Fruit fly (Drosophila melanogaster) whole organism: ENCODE data around the gene Elp6.
A peak's percentile ranks its signal among the peaks of the same experiment; 100 is the strongest.

Source experiments
- CG8478 ChIP-seq: fragments of >200 bp; optimal IDR thresholded peaks from 2 replicates; lab custom pipeline; 2018; ENCODE audit warnings: inconsistent platforms
- Dll ChIP-seq: fragments of >200 bp; optimal IDR thresholded peaks from 2 replicates; lab custom pipeline; 2017
- EcR ChIP-seq, 2 experiments: fragments of >200 bp; optimal IDR thresholded peaks; 2 replicates each; lab custom pipeline; 2017; ENCODE audit warnings: missing biosample characterization in 2 of 2, missing genetic modification characterization in 2 of 2, missing genetic modification reagents in 2 of 2
- pan ChIP-seq: fragments of >200 bp; optimal IDR thresholded peaks from 2 replicates; lab custom pipeline; 2017
- psq ChIP-seq: fragments of >200 bp; optimal IDR thresholded peaks from 2 replicates; lab custom pipeline; 2017
- usp ChIP-seq: fragments of >200 bp; optimal IDR thresholded peaks from 2 replicates; lab custom pipeline; 2017; ENCODE audit warnings: missing biosample characterization, missing genetic modification characterization, mixed read lengths

The Elp6 gene

dm6 chr3R:13395133-13395532 is 28.4 kb upstream of the Elp6 start, which contains the start of gene CCHa2:
TSS of gene CCHa2 (minus strand) at chr3R:13395197.
- TF ChIP-seq CG8478 = no peak
- TF ChIP-seq EcR (GFP tag; optimal IDR thresholded peaks at IDR 0.05; lab: Kevin White, UChicago) = no peak
- no peak for TF ChIP-seq Dll (lab: Kevin White, UChicago)
- TF ChIP-seq usp (GFP tag; lab: Kevin White, UChicago) = no peak
- TF ChIP-seq pan (lab: Kevin White, UChicago) = no peak
- TF ChIP-seq psq (lab: Kevin White, UChicago) = no peak

dm6 chr3R:13393009-13393408 is 26.3 kb upstream of the Elp6 start:
- TF ChIP-seq psq (lab: Kevin White, UChicago) = no peak

dm6 chr3R:13390490-13390889 is 23.8 kb upstream of the Elp6 start:
- TF ChIP-seq usp (GFP tag; lab: Kevin White, UChicago) (no peak), pan (lab: Kevin White, UChicago) (no peak)

- TF ChIP-seq EcR (GFP tag; optimal IDR thresholded peaks at IDR 0.05; lab: Kevin White, UChicago) (no peak), usp (GFP tag; lab: Kevin White, UChicago) (no peak), CG8478 (no peak), psq (lab: Kevin White, UChicago) (no peak), pan (lab: Kevin White, UChicago) (no peak), Dll (lab: Kevin White, UChicago) (no peak)
Measured at dm6 chr3R:13388160-13388870, 21.6 kb upstream of the Elp6 start, which contains the start of gene CG9799. TSS of gene CG9799 (minus strand) at chr3R:13388709.

- TF ChIP-seq pan (lab: Kevin White, UChicago) = no peak
- TF ChIP-seq psq (lab: Kevin White, UChicago) = no peak
- TF ChIP-seq Dll (lab: Kevin White, UChicago) = no peak
- no peak for TF ChIP-seq EcR (GFP tag; optimal IDR thresholded peaks at IDR 0.05; lab: Kevin White, UChicago)
- no peak for TF ChIP-seq CG8478
- no peak for TF ChIP-seq usp (GFP tag; lab: Kevin White, UChicago)
Measured at dm6 chr3R:13385105-13385504, 18.4 kb upstream of the Elp6 start.

- no peak for TF ChIP-seq usp (GFP tag; lab: Kevin White, UChicago)
- TF ChIP-seq pan (lab: Kevin White, UChicago) = no peak
- no peak for TF ChIP-seq EcR (GFP tag; optimal IDR thresholded peaks at IDR 0.05; lab: Kevin White, UChicago)
- no peak for TF ChIP-seq CG8478
Measured at dm6 chr3R:13382656-13383142, 16.0 kb upstream of the Elp6 start.

- no peak for TF ChIP-seq CG8478
- no peak for TF ChIP-seq Dll (lab: Kevin White, UChicago)
- no peak for TF ChIP-seq psq (lab: Kevin White, UChicago)
- no peak for TF ChIP-seq pan (lab: Kevin White, UChicago)
- no peak for TF ChIP-seq EcR (GFP tag; optimal IDR thresholded peaks at IDR 0.05; lab: Kevin White, UChicago)
- no peak for TF ChIP-seq usp (GFP tag; lab: Kevin White, UChicago)
Measured at dm6 chr3R:13381744-13382435, 15.2 kb upstream of the Elp6 start, which contains the start of the genes mRpS21 and Droj2. TSS of gene mRpS21 (minus strand) at chr3R:13381809. TSS of gene Droj2 (plus strand) at chr3R:13382106.

- TF ChIP-seq CG8478 (no peak), psq (lab: Kevin White, UChicago) (no peak), Dll (lab: Kevin White, UChicago) (no peak), usp (GFP tag; lab: Kevin White, UChicago) (no peak), pan (lab: Kevin White, UChicago) (no peak), EcR (GFP tag; optimal IDR thresholded peaks at IDR 0.05; lab: Kevin White, UChicago) (no peak)
Measured at dm6 chr3R:13379675-13380074, 13.0 kb upstream of the Elp6 start, which contains the start of the genes CG9813 and CG8870. TSS of gene CG9813 (minus strand) at chr3R:13379775. TSS of gene CG8870 (plus strand) at chr3R:13379842.

- TF ChIP-seq Dll (lab: Kevin White, UChicago) (no peak), pan (lab: Kevin White, UChicago) (no peak), CG8478 (no peak), EcR (GFP tag; optimal IDR thresholded peaks at IDR 0.05; lab: Kevin White, UChicago) (no peak), usp (GFP tag; lab: Kevin White, UChicago) (no peak), psq (lab: Kevin White, UChicago) (no peak)
Measured at dm6 chr3R:13374913-13375312, 8.2 kb upstream of the Elp6 start.

dm6 chr3R:13371840-13372680 is 5.3 kb upstream of the Elp6 start, which contains the start of the genes Lip3 and CG34309:
TSS of gene Lip3 (minus strand) at chr3R:13371904.
TSS of gene CG34309 (plus strand) at chr3R:13372630.
- TF ChIP-seq pan (lab: Kevin White, UChicago) = peak; percentile 53
- TF ChIP-seq psq (lab: Kevin White, UChicago) = no peak

dm6 chr3R:13369348-13369747 is 2.6 kb upstream of the Elp6 start, which contains the start of gene CheA87a:
TSS of gene CheA87a (plus strand) at chr3R:13369648.
- TF ChIP-seq psq (lab: Kevin White, UChicago) (no peak), pan (lab: Kevin White, UChicago) (no peak), EcR (GFP tag; optimal IDR thresholded peaks at IDR 0.05; lab: Kevin White, UChicago) (no peak), Dll (lab: Kevin White, UChicago) (no peak), usp (GFP tag; lab: Kevin White, UChicago) (no peak), CG8478 (no peak)
